Worm (Caenorhabditis elegans): Measurements from ENCODE around the gene B0361.4.

B0361.4 gene

ce11 chrIII:7287503-7287902, 28.7 kb downstream of the B0361.4 start, which contains the start of gene ykt-6:
Gene ykt-6 (minus strand): TSS chrIII:7287603.
- TF ChIP-seq madf-8 (GFP tag; conservative IDR thresholded peaks at IDR 0.05) (no peak), fkh-3 (tag; optimal IDR thresholded peaks at IDR 0.05) (no peak), T07F8.4 (tag; optimal IDR thresholded peaks at IDR 0.05) (no peak), egl-18 (GFP tag; IDR thresholded peaks at IDR 0.05) (no peak), ztf-28 (GFP tag; IDR thresholded peaks at IDR 0.05) (no peak), lag-1 (GFP tag; IDR thresholded peaks at IDR 0.05) (no peak), lir-1 (GFP tag; conservative IDR thresholded peaks at IDR 0.05) (no peak), ceh-58 (GFP tag; IDR thresholded peaks at IDR 0.05) (no peak), let-526 (GFP tag; IDR thresholded peaks at IDR 0.05) (no peak), C17E4.6 (GFP tag; IDR thresholded peaks at IDR 0.05) (no peak), nfya-1 (tag; optimal IDR thresholded peaks at IDR 0.05; ENCODE audit: borderline replicate concordance, insufficient read depth) (no peak), F23B12.7 (tag; optimal IDR thresholded peaks at IDR 0.05; ENCODE audit: insufficient read depth) (no peak), lin-54 (GFP tag; optimal IDR thresholded peaks at IDR 0.05) (no peak), K12H6.12 (tag; optimal IDR thresholded peaks at IDR 0.05) (no peak), B0035.1 (tag; optimal IDR thresholded peaks at IDR 0.05) (no peak), lsl-1 (GFP tag; optimal IDR thresholded peaks at IDR 0.05) (no peak), attf-6 (GFP tag; IDR thresholded peaks at IDR 0.05) (no peak), F10E7.11 (tag; optimal IDR thresholded peaks at IDR 0.05) (no peak), gei-17 (GFP tag; optimal IDR thresholded peaks at IDR 0.05) (no peak), snpc-4 (GFP tag; optimal IDR thresholded peaks at IDR 0.05) (no peak), snpc-4 (tag; optimal IDR thresholded peaks at IDR 0.05) (no peak)

ce11 chrIII:7290462-7290861, 31.7 kb downstream of the B0361.4 start, which contains the start of gene algn-11:
Gene algn-11 (minus strand): TSS chrIII:7290562.
- no peak for TF ChIP-seq lin-26 (GFP tag; IDR thresholded peaks at IDR 0.05)
- no peak for TF ChIP-seq Y67H2A.10 (GFP tag; conservative IDR thresholded peaks at IDR 0.05)
- TF ChIP-seq B0019.2 (GFP tag; conservative IDR thresholded peaks at IDR 0.05), result no peak

- TF ChIP-seq snpc-4 (GFP tag; optimal IDR thresholded peaks at IDR 0.05), result no peak
- no peak for TF ChIP-seq snpc-4 (tag; optimal IDR thresholded peaks at IDR 0.05)
These were observed 32.4 kb downstream of the B0361.4 start for ce11 chrIII:7291216-7291615.

- TF ChIP-seq nhr-80 (tag; optimal IDR thresholded peaks at IDR 0.05), result peak; percentile 40
- TF ChIP-seq ztf-28 (GFP tag; IDR thresholded peaks at IDR 0.05), result no peak
- peak in 1 of 2 experiments; percentile 2 for TF ChIP-seq let-607 (tag; optimal IDR thresholded peaks at IDR 0.05)
These were observed 33.8 kb downstream of the B0361.4 start for ce11 chrIII:7292569-7292968.

ce11 chrIII:7293075-7293684, 34.4 kb downstream of the B0361.4 start, which contains the start of gene cwf-19L2:
Gene cwf-19L2 (plus strand): TSS chrIII:7293634.
- TF ChIP-seq D2030.7 (GFP tag; IDR thresholded peaks at IDR 0.05), result peak; percentile 44; the same call in 1 of the 2 replicates
- TF ChIP-seq fkh-3 (tag; optimal IDR thresholded peaks at IDR 0.05), result no peak
- TF ChIP-seq lsl-1 (GFP tag; optimal IDR thresholded peaks at IDR 0.05), result peak; percentile 69
- peak; percentile 10; the same call in 1 of the 2 replicates for TF ChIP-seq madf-6 (GFP tag; IDR thresholded peaks at IDR 0.05)
- TF ChIP-seq efl-1 (GFP tag; optimal IDR thresholded peaks at IDR 0.05), result peak; percentile 16

Data from whole organism, young adult.